Worm (Caenorhabditis elegans): ENCODE data around the gene trd-1.
A peak's percentile ranks its signal among the peaks of the same experiment; 100 is the strongest.

The trd-1 gene

DNA sequence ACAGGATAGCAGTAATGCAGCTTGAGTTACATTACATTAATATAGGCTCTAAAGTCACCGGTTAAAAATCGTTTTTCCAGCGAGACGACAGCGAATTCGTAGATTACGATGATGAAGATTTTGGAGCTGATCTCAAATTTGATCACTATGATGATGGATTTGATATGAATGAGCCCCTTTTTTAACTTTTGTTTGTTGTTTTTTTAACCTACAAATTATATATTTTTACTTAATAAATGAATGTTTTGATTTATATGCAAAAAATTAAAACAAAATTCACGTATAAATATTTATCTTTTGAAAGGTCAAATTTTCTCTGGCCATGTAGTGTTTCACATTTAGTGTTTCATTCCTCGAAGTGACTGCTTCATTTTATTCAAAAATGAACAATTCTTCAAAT is 42.6 kb upstream of the trd-1 start, which contains the start of gene F08F8.6:
TSS of gene F08F8.6 (plus strand) at position 301 of the 400 bp plus-strand sequence.
- TF ChIP-seq unc-86 (tag; optimal IDR thresholded peaks at IDR 0.05) (no peak), T23F11.4 (GFP tag; optimal IDR thresholded peaks at IDR 0.05) (no peak), ceh-22 (tag; optimal IDR thresholded peaks at IDR 0.05) (no peak), ceh-48 (tag; optimal IDR thresholded peaks at IDR 0.05) (no peak), npax-4 (tag; optimal IDR thresholded peaks at IDR 0.05) (no peak), ahr-1 (tag; optimal IDR thresholded peaks at IDR 0.05) (no peak), unc-42 (tag; optimal IDR thresholded peaks at IDR 0.05) (no peak)

DNA sequence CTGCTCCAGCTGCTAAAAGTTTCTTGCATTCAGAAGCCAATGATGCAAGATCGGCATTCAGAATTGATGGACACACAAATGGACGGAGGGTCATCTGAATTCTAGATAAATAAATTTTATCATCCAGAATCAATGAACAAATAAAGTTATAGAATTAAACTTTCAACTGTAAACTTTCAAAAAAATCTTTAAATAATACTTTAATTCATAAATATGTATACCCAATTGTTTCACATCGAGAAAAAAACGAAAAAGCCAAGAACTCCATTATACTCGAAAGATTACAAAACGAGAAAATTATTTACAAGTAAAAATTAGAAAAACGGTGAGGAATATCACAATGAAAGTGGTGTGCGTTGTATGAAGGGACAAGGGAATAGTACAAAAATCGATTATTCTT is 39.0 kb upstream of the trd-1 start, which contains the start of gene F08F8.7:
TSS of gene F08F8.7 (minus strand) at position 101 of the 400 bp plus-strand sequence.
- TF ChIP-seq unc-55 (GFP tag; optimal IDR thresholded peaks at IDR 0.05) (no peak), ceh-30 (tag; optimal IDR thresholded peaks at IDR 0.05) (no peak), madf-2 (tag; optimal IDR thresholded peaks at IDR 0.05) (no peak), elt-4 (tag; optimal IDR thresholded peaks at IDR 0.05) (no peak)

DNA sequence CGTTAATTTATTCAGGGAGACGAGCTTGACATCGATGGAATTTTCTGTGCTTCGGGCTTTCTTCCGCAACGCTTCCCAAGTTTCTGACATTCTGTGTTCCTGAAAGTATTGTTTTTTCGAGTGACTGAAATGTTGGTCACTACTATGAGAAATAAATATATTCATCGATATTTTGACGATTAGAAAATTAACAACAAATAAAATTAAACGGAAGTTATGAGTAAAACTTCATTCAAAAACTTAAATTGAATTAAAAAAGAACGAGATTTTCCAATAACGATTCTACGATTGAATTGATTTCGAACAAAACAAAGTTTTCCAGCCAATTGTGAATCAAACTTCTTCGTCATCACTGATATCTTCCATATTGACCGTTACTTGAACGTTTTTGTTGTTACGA is 37.0 kb upstream of the trd-1 start, which contains the start of gene gos-28:
TSS of gene gos-28 (minus strand) at position 101 of the 400 bp plus-strand sequence.
- no peak for TF ChIP-seq unc-55 (GFP tag; optimal IDR thresholded peaks at IDR 0.05)
- no peak for TF ChIP-seq sox-2 (GFP tag; IDR thresholded peaks at IDR 0.05)
- no peak for TF ChIP-seq ets-4 (tag; optimal IDR thresholded peaks at IDR 0.05)
- no peak for TF ChIP-seq ref-2 (tag; optimal IDR thresholded peaks at IDR 0.05)
- TF ChIP-seq ceh-9 (tag; optimal IDR thresholded peaks at IDR 0.05) = no peak
- TF ChIP-seq lin-11 (tag; optimal IDR thresholded peaks at IDR 0.05) = no peak
- TF ChIP-seq ceh-31 (tag; optimal IDR thresholded peaks at IDR 0.05) = no peak
- no peak for TF ChIP-seq ceh-14 (tag; optimal IDR thresholded peaks at IDR 0.05)
- no peak for TF ChIP-seq pqm-1 (tag; optimal IDR thresholded peaks at IDR 0.05)
- no peak for TF ChIP-seq fkh-10 (GFP tag; optimal IDR thresholded peaks at IDR 0.05)
- TF ChIP-seq hlh-8 (tag; optimal IDR thresholded peaks at IDR 0.05) = no peak
- no peak for TF ChIP-seq nhr-232 (tag; optimal IDR thresholded peaks at IDR 0.05)
- no peak for TF ChIP-seq ttx-3 (tag; optimal IDR thresholded peaks at IDR 0.05)

DNA sequence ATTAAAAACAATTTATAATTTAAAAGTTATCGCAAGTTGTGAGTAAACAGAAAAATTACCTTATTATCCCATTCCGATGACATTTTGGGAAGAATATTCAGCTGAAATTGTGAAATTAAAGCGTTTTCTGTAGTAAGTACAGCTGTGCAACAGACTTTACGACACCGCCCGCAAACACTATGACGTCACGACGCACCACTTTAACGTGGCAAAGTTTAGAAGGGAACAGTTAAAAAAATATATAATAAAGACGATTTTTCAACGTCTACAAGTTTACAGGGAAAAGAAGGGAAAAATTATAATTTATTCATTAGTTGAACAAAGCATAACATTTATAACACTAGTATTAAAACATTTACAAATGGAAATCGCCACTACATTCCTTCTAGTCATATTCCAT is 32.2 kb upstream of the trd-1 start, which contains the start of gene F08F8.9:
TSS of gene F08F8.9 (minus strand) at position 101 of the 400 bp plus-strand sequence.
- TF ChIP-seq lim-6 (tag; optimal IDR thresholded peaks at IDR 0.05) (no peak), hlh-8 (tag; optimal IDR thresholded peaks at IDR 0.05) (no peak), che-1 (tag; optimal IDR thresholded peaks at IDR 0.05) (no peak), rnt-1 (tag; optimal IDR thresholded peaks at IDR 0.05) (no peak), unc-55 (GFP tag; optimal IDR thresholded peaks at IDR 0.05) (no peak), unc-3 (GFP tag; conservative IDR thresholded peaks at IDR 0.05) (no peak), unc-3 (tag; optimal IDR thresholded peaks at IDR 0.05) (no peak), pax-1 (tag; optimal IDR thresholded peaks at IDR 0.05) (no peak)

DNA sequence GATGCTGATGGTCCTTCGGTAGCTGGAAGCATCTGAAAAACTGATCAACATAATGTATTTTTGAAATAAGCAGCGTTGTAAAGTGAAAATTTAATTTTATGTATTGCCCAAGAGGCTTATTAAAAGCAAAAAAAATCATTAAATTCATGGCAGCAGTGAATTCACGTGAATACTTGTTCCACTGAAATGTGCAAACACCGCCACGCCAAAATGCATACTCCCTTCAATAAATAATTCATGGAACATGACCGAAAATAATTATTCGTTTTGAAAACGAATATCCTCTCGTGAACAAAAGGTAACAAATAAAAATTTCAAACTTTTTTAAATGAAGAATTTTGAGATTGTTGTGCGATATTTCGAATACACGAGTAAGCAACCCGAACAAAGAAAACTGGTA is 28.7 kb upstream of the trd-1 start, which contains the start of gene F08F8.10:
TSS of gene F08F8.10 (minus strand) at position 38 of the 400 bp plus-strand sequence.
- TF ChIP-seq unc-55 (GFP tag; optimal IDR thresholded peaks at IDR 0.05) = peak; percentile 30
- no peak for TF ChIP-seq ceh-9 (tag; optimal IDR thresholded peaks at IDR 0.05)
- peak; percentile 7 for TF ChIP-seq elt-2 (tag; optimal IDR thresholded peaks at IDR 0.05)
- TF ChIP-seq unc-86 (tag; optimal IDR thresholded peaks at IDR 0.05) = peak; percentile 78
- no peak for TF ChIP-seq tbx-2 (tag; optimal IDR thresholded peaks at IDR 0.05)
- TF ChIP-seq ref-2 (tag; optimal IDR thresholded peaks at IDR 0.05) = no peak
- TF ChIP-seq pqm-1 (tag; optimal IDR thresholded peaks at IDR 0.05) = no peak
- TF ChIP-seq hlh-30 (tag; optimal IDR thresholded peaks at IDR 0.05; ENCODE audit: insufficient read depth) = peak; percentile 62

DNA sequence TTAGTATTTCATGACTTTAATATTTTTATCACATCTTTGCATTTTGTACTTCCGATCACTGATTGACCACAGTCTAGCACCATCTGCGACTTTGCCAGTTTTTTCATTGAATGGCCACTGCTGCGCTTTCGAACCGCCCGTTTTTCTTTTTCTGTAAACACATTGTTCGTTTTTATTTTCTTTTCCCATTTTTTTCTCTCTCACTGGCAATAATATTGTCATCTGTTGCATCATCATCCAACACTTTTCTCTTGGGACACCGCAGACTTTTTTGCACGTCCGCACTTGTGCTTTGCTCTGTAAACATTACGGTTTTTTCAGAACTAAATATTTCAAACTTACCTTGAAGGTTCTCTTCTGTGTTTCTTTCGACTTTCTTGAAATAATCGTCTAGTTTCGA is 27.4 kb upstream of the trd-1 start:
- no peak for TF ChIP-seq hlh-8 (tag; optimal IDR thresholded peaks at IDR 0.05)
- no peak for TF ChIP-seq elt-2 (tag; optimal IDR thresholded peaks at IDR 0.05)
- no peak for TF ChIP-seq che-1 (tag; optimal IDR thresholded peaks at IDR 0.05)
- TF ChIP-seq odd-2 (tag; optimal IDR thresholded peaks at IDR 0.05) = no peak
- TF ChIP-seq C38D4.7 (GFP tag; optimal IDR thresholded peaks at IDR 0.05) = no peak
- no peak for TF ChIP-seq unc-86 (tag; optimal IDR thresholded peaks at IDR 0.05)
- no peak for TF ChIP-seq sdc-2 (tag; optimal IDR thresholded peaks at IDR 0.05)
- no peak for TF ChIP-seq F13H6.1 (tag; optimal IDR thresholded peaks at IDR 0.05)
- no peak for TF ChIP-seq unc-42 (tag; optimal IDR thresholded peaks at IDR 0.05)
- TF ChIP-seq madf-2 (tag; optimal IDR thresholded peaks at IDR 0.05) = no peak
- no peak for TF ChIP-seq npax-4 (tag; optimal IDR thresholded peaks at IDR 0.05)
- no peak for TF ChIP-seq pqm-1 (tag; optimal IDR thresholded peaks at IDR 0.05)
- no peak for TF ChIP-seq ama-1 (optimal IDR thresholded peaks at IDR 0.05)
- TF ChIP-seq pat-9 (tag; optimal IDR thresholded peaks at IDR 0.05) = no peak
- no peak for TF ChIP-seq ahr-1 (tag; optimal IDR thresholded peaks at IDR 0.05)
- no peak for TF ChIP-seq hlh-13 (GFP tag; optimal IDR thresholded peaks at IDR 0.05)
- no peak for TF ChIP-seq ref-2 (tag; optimal IDR thresholded peaks at IDR 0.05)
- no peak for TF ChIP-seq sox-2 (GFP tag; IDR thresholded peaks at IDR 0.05)
- TF ChIP-seq ceh-9 (tag; optimal IDR thresholded peaks at IDR 0.05) = no peak
- TF ChIP-seq ets-4 (tag; optimal IDR thresholded peaks at IDR 0.05) = no peak

Data from whole organism, late embryonic.